Worm (Caenorhabditis elegans) whole organism, L1 larva: Measurements from ENCODE around the gene rab-39.

Experiments
- ceh-90 ChIP-seq: sonication (generic microtip); optimal IDR thresholded peaks from 2 replicates; lab custom pipeline; 2016; ENCODE audit warnings: missing genetic modification characterization, missing compliant biosample characterization
- ets-5 ChIP-seq: fragments of 200-800 bp; sonication (Bioruptor generic); IDR thresholded peaks from 2 replicates; pipeline ENCODE4 v1.3.6; 2022; ENCODE audit warnings: missing genetic modification characterization, missing compliant biosample characterization
- nhr-12 ChIP-seq: sonication (generic microtip); optimal IDR thresholded peaks from 2 replicates; lab custom pipeline; 2017; ENCODE audit warnings: missing biosample characterization, missing genetic modification characterization
- unc-130 ChIP-seq: fragments of 150-350 bp; optimal IDR thresholded peaks from 2 replicates; lab custom pipeline; 2017; ENCODE audit warnings: missing biosample characterization, missing genetic modification characterization, inconsistent platforms

DNA sequence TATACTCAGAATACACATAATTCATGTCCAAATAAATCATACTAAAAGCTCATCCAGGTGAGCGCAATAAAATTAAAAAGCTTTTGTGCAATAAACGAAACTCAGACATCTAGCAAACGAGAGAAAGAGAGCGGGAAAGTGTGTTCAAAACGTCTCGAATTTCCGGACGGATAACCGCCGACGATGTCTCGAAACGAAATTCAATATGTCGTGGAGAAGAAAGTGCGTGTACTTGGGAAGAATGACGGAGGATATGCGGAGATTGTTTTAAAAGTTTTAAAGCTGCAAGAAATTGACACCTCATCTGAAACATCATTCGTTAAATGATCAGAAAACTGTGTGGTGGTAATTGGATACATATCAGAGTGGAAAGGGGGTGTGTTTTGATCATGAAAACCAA is 8.0 kb downstream of the rab-39 start:
- no peak for TF ChIP-seq ets-5 (GFP tag; lab: Robert Waterston, UW)
- no peak for TF ChIP-seq ceh-90 (tag; lab: Kevin White, UChicago)
- no peak for TF ChIP-seq nhr-12 (tag; lab: Kevin White, UChicago)
- TF ChIP-seq unc-130 (tag; lab: Kevin White, UChicago), result no peak
